Fruit fly (Drosophila melanogaster): Measurements from ENCODE around the gene ERp44.

ERp44 gene

DNA sequence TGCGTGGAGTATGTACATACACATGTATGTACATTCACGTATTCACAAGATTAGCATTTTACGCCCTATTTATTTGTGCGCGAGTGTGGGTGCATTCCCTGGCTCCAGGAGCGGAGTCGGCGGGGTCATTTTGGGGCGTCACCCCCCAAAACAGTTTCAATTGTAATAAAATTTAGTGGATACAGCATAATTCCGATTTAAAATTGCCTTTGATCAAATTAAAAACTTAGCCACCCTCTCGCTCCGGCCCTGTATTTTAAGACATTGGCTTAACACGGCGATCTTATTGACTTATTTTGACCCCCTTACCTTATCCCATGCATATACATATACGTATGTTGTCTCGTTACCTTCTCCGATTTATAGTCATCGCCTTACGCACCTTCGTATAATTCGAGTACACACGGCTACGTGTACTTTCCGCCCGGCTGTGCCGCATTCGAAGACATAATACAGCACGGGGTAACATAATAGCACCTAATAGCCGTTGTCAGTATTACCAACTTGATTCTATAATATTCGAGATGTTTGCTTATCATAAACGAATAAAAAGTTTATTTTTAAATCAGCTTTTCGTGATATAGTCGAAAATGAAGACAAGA is 18.1 kb downstream of the ERp44 start (continued):
- TF ChIP-seq CG9437 (GFP tag; optimal IDR thresholded peaks at IDR 0.05) (peak; percentile 51), knrl (GFP tag; IDR thresholded peaks at IDR 0.05; ENCODE audit: partially characterized antibody) (peak; percentile 43; the same call in 1 of the 3 replicates), CG12299 (tag; optimal IDR thresholded peaks at IDR 0.05) (peak; percentile 23), hkb (optimal IDR thresholded peaks at IDR 0.05) (no peak), hkb (GFP tag; IDR thresholded peaks at IDR 0.05) (peak; percentile 85), CG8281 (tag; optimal IDR thresholded peaks at IDR 0.05) (peak; percentile 26), CG9609 (GFP tag; optimal IDR thresholded peaks at IDR 0.05) (peak; percentile 81), gro (GFP tag; optimal IDR thresholded peaks at IDR 0.05) (peak; percentile 21), repo (GFP tag; optimal IDR thresholded peaks at IDR 0.05) (peak; percentile 22), prd (optimal IDR thresholded peaks at IDR 0.05) (no peak), prd (GFP tag; IDR thresholded peaks at IDR 0.05) (peak; percentile 95), CG3163 (GFP tag; optimal IDR thresholded peaks at IDR 0.05) (no peak), Pdp1 (GFP tag; optimal IDR thresholded peaks at IDR 0.05) (peak; percentile 74 to 94), Side (GFP tag; optimal IDR thresholded peaks at IDR 0.05) (peak; percentile 81), Hr78 (GFP tag; optimal IDR thresholded peaks at IDR 0.05) (peak in 1 of 2 experiments; percentile 45), BEAF-32 (GFP tag; optimal IDR thresholded peaks at IDR 0.05) (no peak), onecut (GFP tag; IDR thresholded peaks at IDR 0.05) (peak; percentile 85), Gug (GFP tag; IDR thresholded peaks at IDR 0.05) (peak; percentile 97), CG18262 (tag; optimal IDR thresholded peaks at IDR 0.05) (peak; percentile 70), B-H2 (GFP tag; optimal IDR thresholded peaks at IDR 0.05) (peak; percentile 19), CG2712 (tag; optimal IDR thresholded peaks at IDR 0.05) (peak; percentile 75), NC2β (GFP tag; optimal IDR thresholded peaks at IDR 0.05) (peak; percentile 30), CG7928 (GFP tag; optimal IDR thresholded peaks at IDR 0.05) (no peak), Tbp (GFP tag; optimal IDR thresholded peaks at IDR 0.05) (no peak), Oaz (GFP tag; IDR thresholded peaks at IDR 0.05) (peak; percentile 29; the same call in 1 of the 2 replicates), CG4707 (GFP tag; optimal IDR thresholded peaks at IDR 0.05) (peak; percentile 37), nmo (GFP tag; optimal IDR thresholded peaks at IDR 0.05) (peak; percentile 94), CG13296 (GFP tag; optimal IDR thresholded peaks at IDR 0.05) (peak; percentile 61), CrebB (tag; optimal IDR thresholded peaks at IDR 0.05) (peak; percentile 22), Med (GFP tag) (peak; percentile 94), CG10274 (GFP tag; optimal IDR thresholded peaks at IDR 0.05) (peak; percentile 64), CG12104 (GFP tag; optimal IDR thresholded peaks at IDR 0.05) (peak; percentile 44), CG34376 (GFP tag; optimal IDR thresholded peaks at IDR 0.05) (peak; percentile 41), Elba2 (GFP tag; optimal IDR thresholded peaks at IDR 0.05) (no peak), CG9727 (GFP tag; optimal IDR thresholded peaks at IDR 0.05) (peak; percentile 70), ken (GFP tag; IDR thresholded peaks at IDR 0.05) (peak; percentile 87), psq (GFP tag; optimal IDR thresholded peaks at IDR 0.05) (no peak), ERR (GFP tag; optimal IDR thresholded peaks at IDR 0.05) (peak; percentile 86), Rx (GFP tag; IDR thresholded peaks at IDR 0.05) (peak; percentile 81), CG3847 (GFP tag; IDR thresholded peaks at IDR 0.05) (peak; percentile 80), Xbp1 (GFP tag; optimal IDR thresholded peaks at IDR 0.05) (peak; percentile 83), gt (GFP tag; IDR thresholded peaks at IDR 0.05) (peak; percentile 77), pb (GFP tag; optimal IDR thresholded peaks at IDR 0.05) (peak; percentile 65), CG7839 (tag; optimal IDR thresholded peaks at IDR 0.05) (peak; percentile 88), CG6254 (GFP tag; optimal IDR thresholded peaks at IDR 0.05) (peak; percentile 43), mirr (GFP tag; optimal IDR thresholded peaks at IDR 0.05) (peak; percentile 8), Dfd (GFP tag; optimal IDR thresholded peaks at IDR 0.05) (no peak), sim (GFP tag; IDR thresholded peaks at IDR 0.05) (peak; percentile 83), en (GFP tag; optimal IDR thresholded peaks at IDR 0.05) (peak; percentile 67), vfl (GFP tag; optimal IDR thresholded peaks at IDR 0.05) (peak; percentile 56), pita (GFP tag; optimal IDR thresholded peaks at IDR 0.05) (no peak)

Data from whole organism, embryonic.